Fruit fly (Drosophila melanogaster) whole organism, wandering third instar larva: Measurements from ENCODE around the gene CG46468.

Experiments
- Abd-B ChIP-seq: fragments of >200 bp; optimal IDR thresholded peaks from 2 replicates; lab custom pipeline; 2017; ENCODE audit warnings: missing biosample characterization, missing genetic modification characterization
- CG32264 ChIP-seq: fragments of 200-800 bp; sonication (Bioruptor generic); optimal IDR thresholded peaks from 2 replicates; lab custom pipeline; 2016; ENCODE audit warnings: missing biosample characterization, missing genetic modification characterization
- CG9705 ChIP-seq: fragments of 200-800 bp; sonication (Bioruptor generic); optimal IDR thresholded peaks from 2 replicates; lab custom pipeline; 2018; ENCODE audit warnings: missing biosample characterization, mild to moderate bottlenecking, missing genetic modification characterization
- CrebA ChIP-seq: fragments of 200-800 bp; sonication (Bioruptor generic); optimal IDR thresholded peaks from 2 replicates; lab custom pipeline; 2016; ENCODE audit warnings: missing biosample characterization, mild to moderate bottlenecking, missing genetic modification characterization, borderline replicate concordance
- Dfd ChIP-seq: fragments of >200 bp; optimal IDR thresholded peaks from 2 replicates; lab custom pipeline; 2017; ENCODE audit warnings: missing biosample characterization, missing genetic modification characterization
- Dif ChIP-seq: fragments of 200-275, 200-300 bp; sonication (Bioruptor generic); optimal IDR thresholded peaks from 2 replicates; lab custom pipeline; 2018; ENCODE audit warnings: missing biosample characterization, missing genetic modification characterization; ENCODE audit not compliant: partially characterized antibody
- GATAd ChIP-seq: sonication (Bioruptor generic); optimal IDR thresholded peaks from 2 replicates; lab custom pipeline; 2016; ENCODE audit warnings: missing biosample characterization, missing genetic modification characterization
- HLH106 ChIP-seq: fragments of 200-800 bp; optimal IDR thresholded peaks from 3 replicates; lab custom pipeline; 2019; ENCODE audit warnings: missing biosample characterization, mild to moderate bottlenecking, missing genetic modification characterization, moderate library complexity
- Hnf4 ChIP-seq: fragments of 200-800 bp; sonication (Bioruptor generic); optimal IDR thresholded peaks from 2 replicates; lab custom pipeline; 2016; ENCODE audit warnings: missing biosample characterization, mild to moderate bottlenecking, missing genetic modification characterization
- Hr78 ChIP-seq: fragments of >200 bp; optimal IDR thresholded peaks from 2 replicates; lab custom pipeline; 2017; ENCODE audit warnings: missing biosample characterization, missing genetic modification characterization
- Hr83 ChIP-seq: fragments of 200-300 bp; sonication (Bioruptor generic); optimal IDR thresholded peaks from 2 replicates; lab custom pipeline; 2016; ENCODE audit warnings: missing biosample characterization, mild to moderate bottlenecking, missing genetic modification characterization, moderate library complexity; ENCODE audit not compliant: poor library complexity, severe bottlenecking
- Jra ChIP-seq: sonication (Bioruptor generic); optimal IDR thresholded peaks from 2 replicates; lab custom pipeline; 2016; ENCODE audit warnings: missing biosample characterization, missing genetic modification characterization
- Mio ChIP-seq: sonication (Bioruptor generic); optimal IDR thresholded peaks from 2 replicates; lab custom pipeline; 2016; ENCODE audit warnings: missing biosample characterization, missing genetic modification characterization
- Myc ChIP-seq: fragments of >200 bp; optimal IDR thresholded peaks from 2 replicates; lab custom pipeline; 2017
- N ChIP-seq: fragments of >200 bp; optimal IDR thresholded peaks from 2 replicates; lab custom pipeline; 2018; ENCODE audit warnings: missing biosample characterization, missing external identifiers, missing genetic modification characterization
- OdsH ChIP-seq: fragments of 200-800 bp; sonication (Bioruptor generic); optimal IDR thresholded peaks from 2 replicates; lab custom pipeline; 2016; ENCODE audit warnings: missing biosample characterization, mild to moderate bottlenecking, missing genetic modification characterization
- Rel ChIP-seq, 2 experiments: fragments of 200-800 bp; sonication (Bioruptor generic) in 1 of 2; optimal IDR thresholded peaks; 2 replicates in 1 of 2; 3 replicates in 1 of 2; lab custom pipeline; 2016 to 2019; ENCODE audit warnings: mild to moderate bottlenecking in 2 of 2, missing biosample characterization in 2 of 2, missing genetic modification characterization in 2 of 2, moderate library complexity in 1 of 2
- Sp1 ChIP-seq: fragments of 200-800 bp; sonication (Bioruptor generic); optimal IDR thresholded peaks from 3 replicates; lab custom pipeline; 2019; ENCODE audit warnings: missing biosample characterization, mild to moderate bottlenecking, missing genetic modification characterization, moderate library complexity
- Vsx2 ChIP-seq: fragments of 200-300, 225-300 bp; sonication (Bioruptor generic); optimal IDR thresholded peaks from 2 replicates; lab custom pipeline; 2018; ENCODE audit warnings: missing biosample characterization, missing genetic modification characterization; ENCODE audit not compliant: partially characterized antibody
- br ChIP-seq: fragments of 200-800 bp; sonication (Bioruptor generic); optimal IDR thresholded peaks from 2 replicates; lab custom pipeline; 2016; ENCODE audit warnings: missing biosample characterization, missing genetic modification characterization
- brk ChIP-seq: fragments of 200-800 bp; sonication (Bioruptor generic); optimal IDR thresholded peaks from 2 replicates; lab custom pipeline; 2016; ENCODE audit warnings: missing biosample characterization, mild to moderate bottlenecking, missing genetic modification characterization
- dl ChIP-seq, 2 experiments: fragments of 175-275, 200-275 bp in 1 of 2; fragments of 200-275 bp in 1 of 2; sonication (Bioruptor generic); optimal IDR thresholded peaks; lab custom pipeline; 2018; ENCODE audit warnings: mild to moderate bottlenecking in 2 of 2, missing biosample characterization in 2 of 2, missing genetic modification characterization in 2 of 2, moderate library complexity in 2 of 2; ENCODE audit not compliant: partially characterized antibody in 2 of 2, insufficient read depth in 1 of 2
- dmrt93B ChIP-seq: fragments of 200-800 bp; sonication (Bioruptor generic); optimal IDR thresholded peaks from 2 replicates; lab custom pipeline; 2018; ENCODE audit warnings: missing biosample characterization, mild to moderate bottlenecking, missing genetic modification characterization
- dsf ChIP-seq: sonication (Bioruptor generic); optimal IDR thresholded peaks from 2 replicates; lab custom pipeline; 2016; ENCODE audit warnings: missing biosample characterization, missing genetic modification characterization, borderline replicate concordance
- ey ChIP-seq: fragments of 200-800 bp; sonication (Bioruptor generic); optimal IDR thresholded peaks from 2 replicates; lab custom pipeline; 2016; ENCODE audit warnings: missing biosample characterization, missing genetic modification characterization
- foxo ChIP-seq, 2 experiments: fragments of 200-800 bp; sonication (Bioruptor generic); optimal IDR thresholded peaks; 2 replicates in 1 of 2; 3 replicates in 1 of 2; lab custom pipeline; 2016 to 2017; ENCODE audit warnings: missing biosample characterization in 2 of 2, missing genetic modification characterization in 2 of 2
- fru ChIP-seq: fragments of 200-800 bp; sonication (Bioruptor generic); optimal IDR thresholded peaks from 3 replicates; lab custom pipeline; 2016; ENCODE audit warnings: missing biosample characterization, mild to moderate bottlenecking, missing genetic modification characterization
- h ChIP-seq: fragments of 200-800 bp; sonication (Bioruptor generic); optimal IDR thresholded peaks from 3 replicates; lab custom pipeline; 2016; ENCODE audit warnings: missing biosample characterization, mild to moderate bottlenecking, missing genetic modification characterization
- jim ChIP-seq: fragments of 175-275, 200-325 bp; sonication (Bioruptor generic); optimal IDR thresholded peaks from 2 replicates; lab custom pipeline; 2016; ENCODE audit warnings: missing biosample characterization, mild to moderate bottlenecking, missing genetic modification characterization
- lola ChIP-seq: fragments of >200 bp; optimal IDR thresholded peaks from 2 replicates; lab custom pipeline; 2017; ENCODE audit warnings: missing biosample characterization, missing genetic modification characterization
- pan ChIP-seq: fragments of >200 bp; optimal IDR thresholded peaks from 2 replicates; lab custom pipeline; 2017
- psq ChIP-seq: fragments of 200-800 bp; sonication (Bioruptor generic); optimal IDR thresholded peaks from 3 replicates; lab custom pipeline; 2017; ENCODE audit warnings: missing biosample characterization, mild to moderate bottlenecking, missing genetic modification characterization, moderate library complexity
- rgr ChIP-seq: fragments of 200-800 bp; sonication (Bioruptor generic); optimal IDR thresholded peaks from 3 replicates; lab custom pipeline; 2016; ENCODE audit warnings: missing biosample characterization, mild to moderate bottlenecking, missing genetic modification characterization
- sage ChIP-seq: fragments of 200-800 bp; sonication (Bioruptor generic); optimal IDR thresholded peaks from 2 replicates; lab custom pipeline; 2016; ENCODE audit warnings: missing biosample characterization, mild to moderate bottlenecking, missing genetic modification characterization
- sv ChIP-seq: fragments of 200-800 bp; sonication (Bioruptor generic); optimal IDR thresholded peaks from 3 replicates; lab custom pipeline; 2016; ENCODE audit warnings: missing biosample characterization, missing genetic modification characterization
- tai ChIP-seq: sonication (Bioruptor generic); optimal IDR thresholded peaks from 2 replicates; lab custom pipeline; 2016; ENCODE audit warnings: missing biosample characterization, missing genetic modification characterization
- usp ChIP-seq: fragments of >200 bp; optimal IDR thresholded peaks from 2 replicates; lab custom pipeline; 2017; ENCODE audit warnings: missing biosample characterization, missing genetic modification characterization
- woc ChIP-seq: sonication (Bioruptor generic); optimal IDR thresholded peaks from 2 replicates; lab custom pipeline; 2016; ENCODE audit warnings: missing biosample characterization, mild to moderate bottlenecking, missing genetic modification characterization

Gene CG46468

dm6 chr2L:9576269-9576933, 11.2 kb upstream of the CG46468 start, which contains the start of gene Mtpalpha (continued):
- TF ChIP-seq dmrt93B (GFP tag; lab: Kevin White, UChicago) (no peak), rgr (GFP tag; lab: Kevin White, UChicago) (peak; percentile 64)

- TF ChIP-seq Hnf4 (GFP tag; lab: Kevin White, UChicago): peak; percentile 33
- no peak for TF ChIP-seq rgr (GFP tag; lab: Kevin White, UChicago)
Observed at dm6 chr2L:9570673-9571193, 5.5 kb upstream of the CG46468 start.

DNA sequence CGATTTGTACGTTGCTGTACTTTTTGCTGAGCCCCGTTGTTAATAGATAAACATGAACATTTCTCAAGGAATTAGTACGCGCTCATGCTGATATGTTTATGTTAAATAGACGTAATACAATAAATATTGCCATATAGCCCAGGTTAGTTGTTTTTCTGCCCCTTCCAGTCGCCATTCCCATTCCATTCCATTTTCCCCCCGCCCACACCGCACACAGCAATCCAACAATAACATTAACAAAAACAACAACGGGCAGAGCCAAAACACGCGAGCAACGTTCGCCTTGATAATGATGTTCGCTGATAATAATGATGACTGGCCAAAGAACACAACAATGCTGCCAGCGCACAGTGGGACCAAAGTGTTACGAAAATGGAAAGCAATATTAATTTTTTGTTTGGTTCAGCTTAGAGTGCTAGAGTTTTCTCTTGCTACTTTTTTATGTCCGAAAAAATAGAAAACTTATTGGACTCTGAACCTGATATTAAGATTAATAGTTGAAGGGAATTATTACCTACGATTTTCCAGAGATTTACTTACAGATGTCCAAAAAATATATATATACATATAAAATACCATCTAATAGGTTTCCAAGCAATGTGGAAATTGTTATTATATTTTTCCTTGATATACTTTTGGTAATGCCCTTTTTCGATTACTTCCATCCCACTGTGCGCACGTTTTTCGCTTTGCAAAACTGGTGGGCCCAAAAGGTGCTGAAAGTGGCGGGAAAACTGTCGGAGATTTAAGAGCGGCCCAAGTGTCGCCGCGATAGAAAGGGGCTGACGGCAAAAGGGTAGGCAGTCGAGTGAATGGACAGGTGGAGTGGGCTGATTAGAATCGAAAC, 4.6 kb upstream of the CG46468 start:
- TF ChIP-seq ey (GFP tag; lab: Kevin White, UChicago): peak; percentile 87
- TF ChIP-seq sv (GFP tag; lab: Kevin White, UChicago): peak; percentile 94
- TF ChIP-seq Sp1 (GFP tag; lab: Kevin White, UChicago): peak; percentile 95
- TF ChIP-seq brk: no peak
- TF ChIP-seq CrebA (GFP tag; lab: Kevin White, UChicago): peak; percentile 78
- TF ChIP-seq Myc: no peak
- no peak for TF ChIP-seq N (GFP tag; lab: Kevin White, UChicago)
- TF ChIP-seq GATAd (GFP tag; lab: Kevin White, UChicago): no peak
- TF ChIP-seq dmrt93B (GFP tag; lab: Kevin White, UChicago): peak; percentile 91
- TF ChIP-seq HLH106 (tag; lab: Kevin White, UChicago): peak; percentile 94
- TF ChIP-seq sage: peak; percentile 93
- peak; percentile 95 for TF ChIP-seq Dfd (GFP tag; lab: Kevin White, UChicago)
- peak; percentile 35 for TF ChIP-seq Jra (GFP tag; lab: Kevin White, UChicago)
- TF ChIP-seq psq (GFP tag; lab: Kevin White, UChicago): peak; percentile 93
- TF ChIP-seq pan (lab: Kevin White, UChicago): no peak
- TF ChIP-seq Mio (GFP tag; lab: Kevin White, UChicago): peak; percentile 61
- TF ChIP-seq lola (GFP tag; lab: Kevin White, UChicago): no peak
- TF ChIP-seq h (GFP tag; lab: Kevin White, UChicago): peak; percentile 95
- TF ChIP-seq CG32264: peak; percentile 61
- TF ChIP-seq dsf: peak; percentile 63
- no peak for TF ChIP-seq usp
- TF ChIP-seq Dif (GFP tag; lab: Kevin White, UChicago): no peak
- TF ChIP-seq rgr (GFP tag; lab: Kevin White, UChicago): peak; percentile 93
- TF ChIP-seq Hnf4 (GFP tag; lab: Kevin White, UChicago): peak; percentile 73
- TF ChIP-seq foxo (GFP tag; optimal IDR thresholded peaks at IDR 0.05; lab: Kevin White, UChicago): peak; percentile 70 to 90
- TF ChIP-seq dl (GFP tag; optimal IDR thresholded peaks at IDR 0.05; lab: Kevin White, UChicago; ENCODE audit: insufficient read depth in 1 of 2, partially characterized antibody in 2 of 2): no peak
- TF ChIP-seq jim (GFP tag; lab: Kevin White, UChicago): no peak
- TF ChIP-seq OdsH (GFP tag; lab: Kevin White, UChicago): peak; percentile 95
- peak; percentile 90 for TF ChIP-seq br (GFP tag; lab: Kevin White, UChicago)
- TF ChIP-seq Hr83 (GFP tag; lab: Kevin White, UChicago): no peak
- no peak for TF ChIP-seq Hr78
- no peak for TF ChIP-seq Abd-B (GFP tag; lab: Kevin White, UChicago)
- TF ChIP-seq Vsx2: no peak
- peak; percentile 85 for TF ChIP-seq woc (GFP tag; lab: Kevin White, UChicago)
- peak; percentile 88 for TF ChIP-seq Rel (GFP tag; optimal IDR thresholded peaks at IDR 0.05; lab: Kevin White, UChicago)
- peak; percentile 55 for TF ChIP-seq Rel (tag; optimal IDR thresholded peaks at IDR 0.05; lab: Kevin White, UChicago)
- TF ChIP-seq tai (GFP tag; lab: Kevin White, UChicago): no peak
- peak; percentile 94 for TF ChIP-seq fru (GFP tag; lab: Kevin White, UChicago)
- peak; percentile 82 for TF ChIP-seq CG9705
